Worm (Caenorhabditis elegans): Measurements from ENCODE around the gene flp-4.

Gene flp-4

ce11 chrII:10016013-10016412 lies 32.7 kb upstream of the flp-4 start, which contains the start of gene lec-2:
lec-2 (minus strand) TSS chrII:10016183.
- no peak for TF ChIP-seq ztf-23 (GFP tag; IDR thresholded peaks at IDR 0.05)
- no peak for TF ChIP-seq klf-2 (GFP tag; conservative IDR thresholded peaks at IDR 0.05)
- no peak for TF ChIP-seq ztf-29 (GFP tag; IDR thresholded peaks at IDR 0.05)
- no peak for TF ChIP-seq flt-1 (GFP tag; IDR thresholded peaks at IDR 0.05)
- TF ChIP-seq T22C8.4 (GFP tag; IDR thresholded peaks at IDR 0.05), result no peak
- no peak for TF ChIP-seq tab-1 (GFP tag; IDR thresholded peaks at IDR 0.05)
- no peak for TF ChIP-seq med-1 (GFP tag; optimal IDR thresholded peaks at IDR 0.05; ENCODE audit: insufficient read depth)
- TF ChIP-seq cog-1 (tag; optimal IDR thresholded peaks at IDR 0.05), result no peak
- no peak for TF ChIP-seq ref-1 (GFP tag; conservative IDR thresholded peaks at IDR 0.05)

ce11 chrII:10017528-10017927 lies 31.1 kb upstream of the flp-4 start:
- TF ChIP-seq med-1 (GFP tag; optimal IDR thresholded peaks at IDR 0.05; ENCODE audit: insufficient read depth) (no peak), flt-1 (GFP tag; IDR thresholded peaks at IDR 0.05) (no peak), ref-1 (GFP tag; conservative IDR thresholded peaks at IDR 0.05) (no peak), klf-2 (GFP tag; conservative IDR thresholded peaks at IDR 0.05) (no peak), T22C8.4 (GFP tag; IDR thresholded peaks at IDR 0.05) (no peak), tab-1 (GFP tag; IDR thresholded peaks at IDR 0.05) (no peak), cog-1 (tag; optimal IDR thresholded peaks at IDR 0.05) (no peak), ztf-23 (GFP tag; IDR thresholded peaks at IDR 0.05) (no peak), ztf-29 (GFP tag; IDR thresholded peaks at IDR 0.05) (no peak)

ce11 chrII:10019669-10020068 lies 29.0 kb upstream of the flp-4 start:
- TF ChIP-seq tab-1 (GFP tag; IDR thresholded peaks at IDR 0.05) (no peak), T22C8.4 (GFP tag; IDR thresholded peaks at IDR 0.05) (no peak), ztf-23 (GFP tag; IDR thresholded peaks at IDR 0.05) (no peak), med-1 (GFP tag; optimal IDR thresholded peaks at IDR 0.05; ENCODE audit: insufficient read depth) (no peak), flt-1 (GFP tag; IDR thresholded peaks at IDR 0.05) (no peak), ztf-29 (GFP tag; IDR thresholded peaks at IDR 0.05) (no peak), cog-1 (tag; optimal IDR thresholded peaks at IDR 0.05) (no peak), ref-1 (GFP tag; conservative IDR thresholded peaks at IDR 0.05) (no peak), klf-2 (GFP tag; conservative IDR thresholded peaks at IDR 0.05) (no peak)

- no peak for TF ChIP-seq tab-1 (GFP tag; IDR thresholded peaks at IDR 0.05)
- no peak for TF ChIP-seq ref-1 (GFP tag; conservative IDR thresholded peaks at IDR 0.05)
- no peak for TF ChIP-seq cog-1 (tag; optimal IDR thresholded peaks at IDR 0.05)
- no peak for TF ChIP-seq klf-2 (GFP tag; conservative IDR thresholded peaks at IDR 0.05)
- no peak for TF ChIP-seq ztf-23 (GFP tag; IDR thresholded peaks at IDR 0.05)
These were observed 26.9 kb upstream of the flp-4 start for ce11 chrII:10021749-10022148.

ce11 chrII:10025059-10025458 lies 23.6 kb upstream of the flp-4 start:
- no peak for TF ChIP-seq cog-1 (tag; optimal IDR thresholded peaks at IDR 0.05)
- no peak for TF ChIP-seq flt-1 (GFP tag; IDR thresholded peaks at IDR 0.05)
- no peak for TF ChIP-seq ztf-29 (GFP tag; IDR thresholded peaks at IDR 0.05)
- TF ChIP-seq ref-1 (GFP tag; conservative IDR thresholded peaks at IDR 0.05), result no peak
- no peak for TF ChIP-seq med-1 (GFP tag; optimal IDR thresholded peaks at IDR 0.05; ENCODE audit: insufficient read depth)
- no peak for TF ChIP-seq T22C8.4 (GFP tag; IDR thresholded peaks at IDR 0.05)
- TF ChIP-seq klf-2 (GFP tag; conservative IDR thresholded peaks at IDR 0.05), result no peak
- TF ChIP-seq ztf-23 (GFP tag; IDR thresholded peaks at IDR 0.05), result no peak
- no peak for TF ChIP-seq tab-1 (GFP tag; IDR thresholded peaks at IDR 0.05)

- TF ChIP-seq ztf-23 (GFP tag; IDR thresholded peaks at IDR 0.05) (no peak), med-1 (GFP tag; optimal IDR thresholded peaks at IDR 0.05; ENCODE audit: insufficient read depth) (no peak), ztf-29 (GFP tag; IDR thresholded peaks at IDR 0.05) (no peak), cog-1 (tag; optimal IDR thresholded peaks at IDR 0.05) (no peak), ref-1 (GFP tag; conservative IDR thresholded peaks at IDR 0.05) (no peak), tab-1 (GFP tag; IDR thresholded peaks at IDR 0.05) (no peak), klf-2 (GFP tag; conservative IDR thresholded peaks at IDR 0.05) (no peak), T22C8.4 (GFP tag; IDR thresholded peaks at IDR 0.05) (no peak), flt-1 (GFP tag; IDR thresholded peaks at IDR 0.05) (no peak)
These were observed 20.5 kb upstream of the flp-4 start, which contains the start of gene F52H3.6 for ce11 chrII:10028195-10028594. F52H3.6 (minus strand) TSS chrII:10028422.

ce11 chrII:10029044-10029443 lies 19.6 kb upstream of the flp-4 start:
- TF ChIP-seq T22C8.4 (GFP tag; IDR thresholded peaks at IDR 0.05), result no peak
- no peak for TF ChIP-seq klf-2 (GFP tag; conservative IDR thresholded peaks at IDR 0.05)
- TF ChIP-seq cog-1 (tag; optimal IDR thresholded peaks at IDR 0.05), result no peak
- TF ChIP-seq ref-1 (GFP tag; conservative IDR thresholded peaks at IDR 0.05), result no peak
- TF ChIP-seq med-1 (GFP tag; optimal IDR thresholded peaks at IDR 0.05; ENCODE audit: insufficient read depth), result no peak
- no peak for TF ChIP-seq ztf-29 (GFP tag; IDR thresholded peaks at IDR 0.05)
- TF ChIP-seq tab-1 (GFP tag; IDR thresholded peaks at IDR 0.05), result no peak

- TF ChIP-seq cog-1 (tag; optimal IDR thresholded peaks at IDR 0.05) (no peak), klf-2 (GFP tag; conservative IDR thresholded peaks at IDR 0.05) (no peak), tab-1 (GFP tag; IDR thresholded peaks at IDR 0.05) (no peak), ztf-23 (GFP tag; IDR thresholded peaks at IDR 0.05) (no peak), ztf-29 (GFP tag; IDR thresholded peaks at IDR 0.05) (no peak)
These were observed 18.8 kb upstream of the flp-4 start, which contains the start of gene ttc-36 for ce11 chrII:10029890-10030289. ttc-36 (plus strand) TSS chrII:10030190.

- TF ChIP-seq ref-1 (GFP tag; conservative IDR thresholded peaks at IDR 0.05), result peak; percentile 56; the same call in 1 of the 2 replicates
- TF ChIP-seq ztf-29 (GFP tag; IDR thresholded peaks at IDR 0.05), result peak; percentile 91
- peak; percentile 79 for TF ChIP-seq tab-1 (GFP tag; IDR thresholded peaks at IDR 0.05)
- TF ChIP-seq flt-1 (GFP tag; IDR thresholded peaks at IDR 0.05), result peak; percentile 94
- peak; percentile 91 for TF ChIP-seq klf-2 (GFP tag; conservative IDR thresholded peaks at IDR 0.05)
- TF ChIP-seq T22C8.4 (GFP tag; IDR thresholded peaks at IDR 0.05), result peak; percentile 79
- TF ChIP-seq ztf-23 (GFP tag; IDR thresholded peaks at IDR 0.05), result peak; percentile 98
These were observed 15.4 kb upstream of the flp-4 start, which contains the start of gene mtcu-2 for ce11 chrII:10033163-10033871. mtcu-2 (minus strand) TSS chrII:10033213.

ce11 chrII:10034769-10035168 lies 13.9 kb upstream of the flp-4 start:
- TF ChIP-seq klf-2 (GFP tag; conservative IDR thresholded peaks at IDR 0.05) (peak; percentile 88), ztf-23 (GFP tag; IDR thresholded peaks at IDR 0.05) (peak; percentile 73), tab-1 (GFP tag; IDR thresholded peaks at IDR 0.05) (0 out of 2 replicates have a peak, but pooled peaks have one; percentile 40), flt-1 (GFP tag; IDR thresholded peaks at IDR 0.05) (peak; percentile 78; the same call in 1 of the 2 replicates)
